Fruit fly (Drosophila melanogaster) whole organism, pupa: ENCODE results near the gene Cyp4ae1.

Experiments
- CG10348 ChIP-seq: fragments of 200-800 bp; sonication (Bioruptor generic); IDR thresholded peaks from 2 replicates; pipeline ENCODE4 v1.3.6; 2022; ENCODE audit warnings: missing biosample characterization, missing genetic modification characterization
- CG12605 ChIP-seq: fragments of 200-800 bp; sonication (Bioruptor generic); IDR thresholded peaks from 2 replicates; pipeline ENCODE4 v1.3.6; 2022; ENCODE audit warnings: missing biosample characterization, missing genetic modification characterization
- CG13204 ChIP-seq: fragments of 200-800 bp; sonication (Bioruptor generic); optimal IDR thresholded peaks from 2 replicates; lab custom pipeline; 2018; ENCODE audit warnings: missing biosample characterization, mild to moderate bottlenecking, missing genetic modification characterization, moderate library complexity
- CG14655 ChIP-seq: fragments of 200-800 bp; sonication (Bioruptor generic); optimal IDR thresholded peaks from 3 replicates; lab custom pipeline; 2017; ENCODE audit warnings: mild to moderate bottlenecking, missing biosample characterization, missing genetic modification reagents, missing genetic modification characterization
- CG15710 ChIP-seq: fragments of 200-800 bp; sonication (Bioruptor generic); optimal IDR thresholded peaks from 2 replicates; lab custom pipeline; 2018; ENCODE audit warnings: missing biosample characterization, mild to moderate bottlenecking, missing genetic modification characterization, moderate library complexity
- CG17806 ChIP-seq: fragments of 200-800 bp; sonication (Bioruptor generic); optimal IDR thresholded peaks from 2 replicates; lab custom pipeline; 2018; ENCODE audit warnings: missing biosample characterization, mild to moderate bottlenecking, missing genetic modification characterization, moderate library complexity
- CG32121 ChIP-seq: fragments of 200-800 bp; sonication (Bioruptor generic); IDR thresholded peaks from 2 replicates; pipeline ENCODE4 v1.3.6; 2022; ENCODE audit warnings: missing biosample characterization, missing genetic modification characterization
- CG34367 ChIP-seq: fragments of 200-800 bp; sonication (Bioruptor generic); optimal IDR thresholded peaks from 2 replicates; lab custom pipeline; 2018; ENCODE audit warnings: missing biosample characterization, mild to moderate bottlenecking, missing genetic modification characterization
- CG4496 ChIP-seq: fragments of 200-800 bp; sonication (Bioruptor generic); IDR thresholded peaks from 3 replicates; pipeline ENCODE4 v1.3.6; 2022; ENCODE audit warnings: missing biosample characterization, missing genetic modification characterization
- CG8159 ChIP-seq: fragments of 200-800 bp; sonication (Bioruptor generic); optimal IDR thresholded peaks from 3 replicates; lab custom pipeline; 2018; ENCODE audit warnings: missing biosample characterization, mild to moderate bottlenecking, missing genetic modification characterization, moderate library complexity
- CG8301 ChIP-seq: fragments of 200-800 bp; sonication (Bioruptor generic); optimal IDR thresholded peaks from 2 replicates; lab custom pipeline; 2018; ENCODE audit warnings: missing biosample characterization, mild to moderate bottlenecking, missing genetic modification characterization
- CG9948 ChIP-seq: fragments of 200-800 bp; sonication (Bioruptor generic); optimal IDR thresholded peaks from 2 replicates; lab custom pipeline; 2018; ENCODE audit warnings: missing biosample characterization, mild to moderate bottlenecking, missing genetic modification characterization, moderate library complexity
- D1 ChIP-seq: fragments of 200-800 bp; sonication (Bioruptor generic); optimal IDR thresholded peaks from 2 replicates; lab custom pipeline; 2018; ENCODE audit warnings: missing biosample characterization, mild to moderate bottlenecking, missing genetic modification characterization, moderate library complexity
- EcR ChIP-seq: fragments of 200-800 bp; sonication (Bioruptor generic); optimal IDR thresholded peaks from 3 replicates; lab custom pipeline; 2019; ENCODE audit warnings: missing biosample characterization, missing genetic modification characterization, mild to moderate bottlenecking, moderate library complexity, missing genetic modification reagents
- Ets98B ChIP-seq: fragments of 200-800 bp; sonication (Bioruptor generic); IDR thresholded peaks from 2 replicates; pipeline ENCODE4 v1.3.6; 2022; ENCODE audit warnings: missing biosample characterization, missing genetic modification characterization
- Pif1A ChIP-seq: fragments of 200-800 bp; sonication (Bioruptor generic); optimal IDR thresholded peaks from 3 replicates; lab custom pipeline; 2016; ENCODE audit warnings: missing biosample characterization, missing genetic modification characterization
- Pif1B ChIP-seq: fragments of 200-800 bp; sonication (Bioruptor generic); optimal IDR thresholded peaks from 3 replicates; lab custom pipeline; 2016; ENCODE audit warnings: missing biosample characterization, missing genetic modification characterization
- Snoo ChIP-seq: fragments of 200-800 bp; sonication (Bioruptor generic); optimal IDR thresholded peaks from 3 replicates; lab custom pipeline; 2017; ENCODE audit warnings: missing biosample characterization, mild to moderate bottlenecking, missing genetic modification characterization, inconsistent platforms
- fd96Ca ChIP-seq: fragments of 200-800 bp; sonication (Bioruptor generic); IDR thresholded peaks from 3 replicates; pipeline ENCODE4 v1.3.6; 2022; ENCODE audit warnings: missing biosample characterization, missing genetic modification characterization
- gl ChIP-seq: fragments of 200-800 bp; sonication (Bioruptor generic); optimal IDR thresholded peaks from 2 replicates; lab custom pipeline; 2018; ENCODE audit warnings: missing biosample characterization, mild to moderate bottlenecking, missing genetic modification characterization
- rn ChIP-seq: fragments of 200-800 bp; sonication (Bioruptor generic); IDR thresholded peaks from 2 replicates; pipeline ENCODE4 v1.3.6; 2022; ENCODE audit warnings: missing biosample characterization, missing genetic modification characterization

The Cyp4ae1 gene

DNA sequence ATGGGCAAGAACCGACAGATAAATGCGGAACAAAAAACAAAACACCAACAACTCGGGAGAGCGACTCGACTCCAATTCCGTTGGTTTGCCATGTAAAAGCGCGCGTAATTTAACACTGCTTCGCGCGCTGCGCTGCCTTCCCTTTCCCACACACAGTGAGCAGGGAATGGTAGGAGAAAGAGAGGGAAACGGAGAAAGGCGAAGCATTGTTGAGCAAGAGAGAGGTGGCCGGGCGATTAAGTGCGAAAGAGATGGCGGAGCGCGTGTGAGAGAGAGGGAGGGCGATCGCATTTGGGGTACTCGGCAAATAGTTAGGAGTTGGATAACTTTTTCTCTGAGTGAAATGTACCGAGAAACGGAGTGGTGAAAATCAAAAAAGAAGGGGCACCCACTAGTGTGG is 22.9 kb upstream of the Cyp4ae1 start:
- TF ChIP-seq Snoo (tag; lab: Kevin White, UChicago): no peak
- TF ChIP-seq CG15710 (tag; lab: Kevin White, UChicago): no peak
- TF ChIP-seq Pif1A (GFP tag; lab: Kevin White, UChicago): no peak
- TF ChIP-seq EcR (GFP tag; lab: Kevin White, UChicago): peak; percentile 21
- TF ChIP-seq Ets98B: peak; percentile 38; the same call in 1 of the 2 replicates
- TF ChIP-seq CG17806 (tag; lab: Kevin White, UChicago): no peak
- TF ChIP-seq CG13204 (GFP tag; lab: Kevin White, UChicago): peak; percentile 39
- peak; percentile 32; the same call in 1 of the 3 replicates for TF ChIP-seq fd96Ca
- peak; percentile 42; the same call in 1 of the 2 replicates for TF ChIP-seq CG32121 (GFP tag; lab: Robert Waterston, UW)
- TF ChIP-seq CG10348: no peak

DNA sequence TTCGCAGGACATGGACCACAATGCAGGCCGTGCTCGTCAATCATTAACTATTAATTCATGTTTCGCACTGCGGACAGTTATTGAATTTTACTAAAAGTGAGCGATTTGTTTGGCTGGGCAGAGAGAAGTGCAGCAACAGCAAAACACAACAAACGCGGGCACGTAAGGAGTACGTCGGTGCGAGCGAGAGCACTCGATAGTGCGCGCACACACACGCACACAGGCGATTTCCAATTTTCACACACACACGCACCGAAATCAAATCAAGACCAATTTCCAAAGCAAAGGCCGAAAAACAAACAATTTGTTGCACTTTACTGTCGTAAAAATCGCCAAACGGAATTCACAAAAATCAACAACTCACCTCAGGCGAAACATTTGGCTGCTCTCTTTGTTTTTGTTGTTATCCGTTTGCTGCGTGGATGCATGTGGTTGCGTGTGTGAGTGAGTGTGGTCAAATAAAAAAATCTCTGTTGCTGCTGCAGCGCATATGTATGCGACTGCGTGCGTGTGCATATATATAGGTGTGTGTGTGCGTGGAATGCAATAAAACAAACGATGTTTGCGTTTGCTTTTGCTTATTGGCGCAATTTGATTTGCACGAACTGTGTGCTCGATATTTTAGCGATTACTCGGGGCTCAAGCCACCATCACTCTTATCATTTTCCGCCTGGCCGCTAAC is 20.7 kb upstream of the Cyp4ae1 start:
- TF ChIP-seq CG34367 (tag; lab: Kevin White, UChicago) (no peak), CG17806 (tag; lab: Kevin White, UChicago) (no peak), EcR (GFP tag; lab: Kevin White, UChicago) (no peak), CG9948 (no peak), gl (tag; lab: Kevin White, UChicago) (no peak), Ets98B (no peak), CG14655 (GFP tag; lab: Kevin White, UChicago) (no peak), CG32121 (GFP tag; lab: Robert Waterston, UW) (no peak), Pif1A (GFP tag; lab: Kevin White, UChicago) (no peak), fd96Ca (no peak), D1 (tag; lab: Kevin White, UChicago) (no peak), CG12605 (GFP tag; lab: Robert Waterston, UW) (no peak), CG10348 (no peak), CG13204 (GFP tag; lab: Kevin White, UChicago) (no peak), CG15710 (tag; lab: Kevin White, UChicago) (no peak), Pif1B (no peak)

DNA sequence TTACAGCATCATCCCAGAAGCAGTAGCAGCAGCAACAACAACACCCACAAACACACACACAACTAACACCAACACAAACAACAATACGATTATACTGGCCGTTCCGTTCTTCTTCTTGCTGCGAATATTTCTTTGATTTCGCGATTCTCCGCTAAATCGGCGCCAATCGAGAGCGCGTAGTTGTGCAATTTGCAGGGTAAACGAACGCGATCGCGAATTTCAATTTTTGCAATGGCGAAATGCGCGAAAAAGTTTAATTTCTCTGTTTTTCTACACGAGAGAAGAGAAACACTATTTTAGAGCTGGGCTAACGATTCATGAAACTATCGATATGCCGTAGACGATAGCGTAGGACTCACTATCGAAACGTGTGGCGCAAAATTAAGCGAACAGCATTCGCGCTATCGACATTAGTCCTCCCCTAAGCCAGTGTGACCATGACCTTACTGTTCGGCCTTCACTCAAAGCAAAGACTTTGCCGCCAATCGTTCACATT is 20.1 kb upstream of the Cyp4ae1 start, which contains the start of gene wapl:
wapl (minus strand) TSS at position 316 of the 496 bp plus-strand sequence.
- TF ChIP-seq CG32121 (GFP tag; lab: Robert Waterston, UW) (no peak), CG8159 (no peak), EcR (GFP tag; lab: Kevin White, UChicago) (no peak), Pif1A (GFP tag; lab: Kevin White, UChicago) (no peak), CG15710 (tag; lab: Kevin White, UChicago) (no peak), CG34367 (tag; lab: Kevin White, UChicago) (no peak), CG9948 (no peak), CG10348 (no peak), gl (tag; lab: Kevin White, UChicago) (no peak), CG4496 (no peak)

DNA sequence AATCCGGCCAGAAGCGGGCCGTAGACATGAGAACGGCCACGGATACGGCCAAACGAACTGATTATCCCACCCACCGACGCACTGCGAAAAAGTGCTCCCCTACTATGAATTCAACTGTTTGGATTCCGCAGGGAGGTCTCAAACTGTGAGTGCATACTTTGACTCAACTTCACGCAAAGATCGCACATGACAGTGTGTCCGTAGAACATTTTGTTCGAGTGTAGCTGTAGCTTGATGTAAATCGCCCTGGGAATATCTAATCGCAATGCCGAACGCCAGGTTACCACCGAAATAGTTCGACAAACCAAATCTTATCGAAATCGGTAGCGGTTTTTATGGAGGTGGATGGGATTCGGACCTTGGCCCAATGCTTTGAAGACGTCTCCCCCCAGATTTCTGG is 17.8 kb upstream of the Cyp4ae1 start:
- TF ChIP-seq CG14655 (GFP tag; lab: Kevin White, UChicago) (no peak), CG8301 (no peak), Pif1B (no peak), CG13204 (GFP tag; lab: Kevin White, UChicago) (no peak), CG15710 (tag; lab: Kevin White, UChicago) (no peak), CG9948 (no peak), EcR (GFP tag; lab: Kevin White, UChicago) (no peak), Pif1A (GFP tag; lab: Kevin White, UChicago) (no peak), CG8159 (no peak), rn (GFP tag; lab: Robert Waterston, UW) (no peak), fd96Ca (no peak), gl (tag; lab: Kevin White, UChicago) (no peak), CG4496 (no peak), CG10348 (no peak)

DNA sequence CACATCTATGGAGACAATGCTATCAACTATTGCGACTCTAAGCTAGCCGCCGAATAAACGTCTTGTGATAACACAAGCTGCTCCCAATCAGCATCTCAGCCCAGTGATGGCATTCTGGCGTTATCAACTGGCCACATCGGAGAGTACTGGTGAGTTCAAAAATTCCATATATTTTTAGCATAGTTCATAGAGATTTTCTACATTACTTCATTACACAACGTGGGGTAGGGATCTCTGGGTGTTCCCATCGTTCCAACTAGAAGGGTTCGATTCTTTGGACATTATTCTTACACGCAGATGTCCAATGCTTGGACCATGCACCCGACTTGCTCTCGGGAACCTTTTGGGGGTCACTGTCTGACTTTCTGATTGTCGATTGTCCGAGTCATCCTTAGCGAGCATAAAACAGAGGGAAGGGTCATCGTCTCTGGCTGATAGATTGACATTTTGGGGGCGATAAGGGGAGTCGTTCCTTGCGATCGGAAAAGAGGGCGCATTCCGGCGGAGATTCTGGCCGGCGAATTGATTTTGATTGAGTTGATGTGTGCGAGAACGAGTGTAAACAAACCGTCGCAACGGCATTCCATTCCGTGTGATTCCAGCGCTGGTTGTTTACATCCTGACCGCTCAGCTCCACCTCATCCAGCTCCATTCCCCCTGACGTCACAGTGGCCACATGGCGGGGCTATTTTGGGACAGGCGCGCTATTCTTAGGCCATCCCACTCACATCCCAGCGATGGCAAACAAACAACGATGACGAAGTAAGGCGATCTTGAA is 16.5 kb upstream of the Cyp4ae1 start, which contains the start of the genes Cyp4d1 and CG3630:
Cyp4d1 (minus strand) TSS at position 51 of the 778 bp plus-strand sequence.
CG3630 (plus strand) TSS at position 67 of the 778 bp plus-strand sequence.
- TF ChIP-seq CG34367 (tag; lab: Kevin White, UChicago) (no peak), Ets98B (no peak), CG9948 (no peak), CG4496 (no peak), fd96Ca (no peak), rn (GFP tag; lab: Robert Waterston, UW) (no peak), gl (tag; lab: Kevin White, UChicago) (no peak), CG14655 (GFP tag; lab: Kevin White, UChicago) (no peak), CG10348 (no peak), CG12605 (GFP tag; lab: Robert Waterston, UW) (no peak), CG8301 (no peak)
- TF ChIP-seq, all 21 proteins: peak for 0

DNA sequence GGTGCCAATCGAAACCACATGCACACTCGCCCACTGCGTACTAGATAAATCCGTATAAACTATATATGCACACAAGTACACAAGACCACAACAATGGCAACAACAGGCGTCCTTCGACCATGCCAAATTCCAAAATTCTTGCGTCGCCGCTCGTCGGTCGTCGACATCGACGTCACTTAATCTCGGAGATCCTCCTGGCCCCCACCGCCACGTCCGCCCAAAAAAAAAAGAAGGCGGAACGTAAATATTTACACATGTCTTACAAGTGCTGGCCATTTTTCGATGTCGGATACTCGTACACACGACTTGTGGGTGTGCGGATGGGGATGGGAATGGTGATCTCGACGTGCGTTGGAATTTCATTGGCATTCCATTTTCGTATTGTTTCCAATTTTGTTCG is 15.4 kb upstream of the Cyp4ae1 start:
- no peak for TF ChIP-seq Pif1B
- no peak for TF ChIP-seq Ets98B
- TF ChIP-seq Snoo (tag; lab: Kevin White, UChicago): no peak
- no peak for TF ChIP-seq CG4496
- no peak for TF ChIP-seq CG15710 (tag; lab: Kevin White, UChicago)
- no peak for TF ChIP-seq EcR (GFP tag; lab: Kevin White, UChicago)
- no peak for TF ChIP-seq CG13204 (GFP tag; lab: Kevin White, UChicago)
- TF ChIP-seq CG14655 (GFP tag; lab: Kevin White, UChicago): no peak
- TF ChIP-seq gl (tag; lab: Kevin White, UChicago): no peak
- TF ChIP-seq CG8301: no peak
- no peak for TF ChIP-seq Pif1A (GFP tag; lab: Kevin White, UChicago)
- no peak for TF ChIP-seq CG17806 (tag; lab: Kevin White, UChicago)
- no peak for TF ChIP-seq CG8159
- no peak for TF ChIP-seq D1 (tag; lab: Kevin White, UChicago)
- no peak for TF ChIP-seq CG32121 (GFP tag; lab: Robert Waterston, UW)
- no peak for TF ChIP-seq fd96Ca
- TF ChIP-seq CG10348: no peak
- no peak for TF ChIP-seq rn (GFP tag; lab: Robert Waterston, UW)
- TF ChIP-seq CG9948: no peak
